Worm (Caenorhabditis elegans) whole organism, L4 larva: Measurements from ENCODE around the gene F53F1.3.
A peak's percentile ranks its signal among the peaks of the same experiment; 100 is the strongest.

Experiments
- F44E2.7 ChIP-seq: fragments of 200-800 bp; sonication (Bioruptor generic); IDR thresholded peaks from 2 replicates; pipeline ENCODE4 v2.1.2; 2022; ENCODE audit warnings: missing genetic modification characterization, missing compliant biosample characterization
- F49E8.2 ChIP-seq: sonication (generic microtip); optimal IDR thresholded peaks from 2 replicates; lab custom pipeline; 2016; ENCODE audit warnings: missing compliant biosample characterization, mild to moderate bottlenecking, missing genetic modification characterization, borderline replicate concordance
- T20F7.1 ChIP-seq: fragments of 200-800 bp; sonication (Bioruptor generic); optimal IDR thresholded peaks from 2 replicates; lab custom pipeline; 2018; ENCODE audit warnings: mild to moderate bottlenecking, missing genetic modification characterization, missing compliant biosample characterization
- Y105C5A.15 ChIP-seq: fragments of 200-800 bp; sonication (Bioruptor generic); IDR thresholded peaks from 2 replicates; pipeline ENCODE4 v1.3.6; 2022; ENCODE audit warnings: missing genetic modification characterization, missing compliant biosample characterization
- Y48G9A.11 ChIP-seq: fragments of 200-800 bp; sonication (Bioruptor generic); IDR thresholded peaks from 2 replicates; pipeline ENCODE4 v1.3.6; 2022; ENCODE audit warnings: missing genetic modification reagents, missing genetic modification characterization, missing compliant biosample characterization
- Y75B8A.6 ChIP-seq: fragments of 200-800 bp; sonication (Bioruptor generic); IDR thresholded peaks from 2 replicates; pipeline ENCODE4 v1.3.6; 2022; ENCODE audit warnings: missing genetic modification reagents, missing genetic modification characterization, missing compliant biosample characterization
- ZK546.5 ChIP-seq, 2 experiments: sonication (generic microtip); optimal IDR thresholded peaks; 2 replicates each; lab custom pipeline; 2017; ENCODE audit warnings: missing biosample characterization in 2 of 2, missing genetic modification characterization in 2 of 2
- ceh-20 ChIP-seq: fragments of 200-800 bp; sonication (Bioruptor generic); IDR thresholded peaks from 2 replicates; pipeline ENCODE4 v1.3.6; 2022; ENCODE audit warnings: missing genetic modification reagents, missing genetic modification characterization, missing compliant biosample characterization
- ceh-28 ChIP-seq: fragments of 150-350 bp; optimal IDR thresholded peaks from 2 replicates; lab custom pipeline; 2014; ENCODE audit warnings: missing biosample characterization, missing genetic modification reagents, missing genetic modification characterization
- ceh-62 ChIP-seq: sonication (generic microtip); optimal IDR thresholded peaks from 2 replicates; lab custom pipeline; 2017; ENCODE audit warnings: missing biosample characterization, missing genetic modification characterization
- ceh-82 ChIP-seq: sonication (generic microtip); optimal IDR thresholded peaks from 2 replicates; lab custom pipeline; 2017; ENCODE audit warnings: missing biosample characterization, missing genetic modification characterization
- daf-12 ChIP-seq: fragments of 150-350 bp; optimal IDR thresholded peaks from 2 replicates; lab custom pipeline; 2014; ENCODE audit warnings: missing biosample characterization, missing genetic modification reagents, missing genetic modification characterization
- daf-16 ChIP-seq, 3 experiments: sonication (generic microtip); optimal IDR thresholded peaks; 2 replicates each; lab custom pipeline; 2016 to 2017; ENCODE audit warnings: missing genetic modification characterization in 3 of 3, missing genetic modification reagents in 3 of 3, mild to moderate bottlenecking in 2 of 3, missing compliant biosample characterization in 2 of 3, missing biosample characterization in 1 of 3, moderate library complexity in 1 of 3
- dmd-6 ChIP-seq: fragments of 200-800 bp; sonication (Bioruptor generic); IDR thresholded peaks from 2 replicates; pipeline ENCODE4 v1.3.6; 2022; ENCODE audit warnings: missing genetic modification reagents, missing genetic modification characterization, missing compliant biosample characterization
- dmd-8 ChIP-seq: fragments of 200-800 bp; sonication (Bioruptor generic); IDR thresholded peaks from 2 replicates; pipeline ENCODE4 v1.3.6; 2022; ENCODE audit warnings: missing genetic modification characterization, missing compliant biosample characterization
- dmd-9 ChIP-seq: fragments of 200-800 bp; sonication (Bioruptor generic); IDR thresholded peaks from 2 replicates; pipeline ENCODE4 v1.3.6; 2022; ENCODE audit warnings: missing genetic modification reagents, missing genetic modification characterization, missing compliant biosample characterization
- dpl-1 ChIP-seq: fragments of 150-350 bp; optimal IDR thresholded peaks from 2 replicates; lab custom pipeline; 2014; ENCODE audit warnings: missing biosample characterization, missing genetic modification reagents, missing genetic modification characterization
- hif-1 ChIP-seq, 2 experiments: sonication (generic microtip); optimal IDR thresholded peaks; 2 replicates each; lab custom pipeline; 2016 to 2017; ENCODE audit warnings: missing compliant biosample characterization in 2 of 2, missing genetic modification characterization in 2 of 2, missing genetic modification reagents in 2 of 2, missing genotype in 2 of 2, mild to moderate bottlenecking in 1 of 2
- hlh-11 ChIP-seq: fragments of 200-800 bp; sonication (Bioruptor generic); optimal IDR thresholded peaks from 2 replicates; lab custom pipeline; 2018; ENCODE audit warnings: mild to moderate bottlenecking, missing genetic modification characterization, missing compliant biosample characterization
- hmg-1.1 ChIP-seq: fragments of 200-800 bp; sonication (Bioruptor generic); IDR thresholded peaks from 2 replicates; pipeline ENCODE4 v1.3.6; 2022; ENCODE audit warnings: missing genetic modification reagents, missing genetic modification characterization, missing compliant biosample characterization
- jun-1 ChIP-seq: fragments of 150-350 bp; optimal IDR thresholded peaks from 2 replicates; lab custom pipeline; 2014; ENCODE audit warnings: missing biosample characterization, missing genetic modification reagents, missing genetic modification characterization
- lin-1 ChIP-seq: fragments of 200-800 bp; sonication (Bioruptor generic); IDR thresholded peaks from 2 replicates; pipeline ENCODE4 v1.3.6; 2022; ENCODE audit warnings: missing genetic modification reagents, missing genetic modification characterization, missing compliant biosample characterization
- lin-13 ChIP-seq: fragments of 150-350 bp; optimal IDR thresholded peaks from 2 replicates; lab custom pipeline; 2014; ENCODE audit warnings: missing biosample characterization, missing genetic modification reagents, missing genetic modification characterization
- lin-29 ChIP-seq: fragments of 200-800 bp; sonication (Bioruptor generic); IDR thresholded peaks from 2 replicates; pipeline ENCODE4 v1.3.6; 2022; ENCODE audit warnings: missing genetic modification reagents, missing genetic modification characterization, missing compliant biosample characterization
- madf-9 ChIP-seq: fragments of 200-800 bp; sonication (Bioruptor generic); conservative IDR thresholded peaks from 2 replicates; pipeline ENCODE4 v1.3.6; 2022; ENCODE audit warnings: missing genetic modification reagents, missing genetic modification characterization, missing compliant biosample characterization
- mdl-1 ChIP-seq, 2 experiments: fragments of 150-350 bp in 1 of 2; sonication (generic microtip) in 1 of 2; optimal IDR thresholded peaks; 2 replicates each; lab custom pipeline; 2014 to 2017; ENCODE audit warnings: missing biosample characterization in 2 of 2, missing genetic modification characterization in 2 of 2
- mdt-29 ChIP-seq: fragments of 200-800 bp; sonication (Bioruptor generic); IDR thresholded peaks from 2 replicates; pipeline ENCODE4 v1.3.6; 2022; ENCODE audit warnings: missing genetic modification reagents, missing genetic modification characterization, missing compliant biosample characterization
- mxl-2 ChIP-seq: fragments of 200-800 bp; sonication (Bioruptor generic); conservative IDR thresholded peaks from 2 replicates; pipeline ENCODE4 v1.3.6; 2022; ENCODE audit warnings: missing genetic modification reagents, missing genetic modification characterization, missing compliant biosample characterization
- nhr-10 ChIP-seq: fragments of 150-350 bp; optimal IDR thresholded peaks from 2 replicates; lab custom pipeline; 2014; ENCODE audit warnings: missing biosample characterization, missing genetic modification characterization
- nhr-11 ChIP-seq: fragments of 150-350 bp; optimal IDR thresholded peaks from 2 replicates; lab custom pipeline; 2014; ENCODE audit warnings: missing biosample characterization, missing genetic modification characterization
- nhr-237 ChIP-seq: sonication (generic microtip); optimal IDR thresholded peaks from 2 replicates; lab custom pipeline; 2017; ENCODE audit warnings: missing biosample characterization, missing genetic modification characterization
- nhr-28 ChIP-seq: fragments of 150-350 bp; optimal IDR thresholded peaks from 2 replicates; lab custom pipeline; 2014; ENCODE audit warnings: missing biosample characterization, missing genetic modification characterization
- nhr-41 ChIP-seq: fragments of 200-800 bp; sonication (Bioruptor generic); IDR thresholded peaks from 2 replicates; pipeline ENCODE4 v1.3.6; 2022; ENCODE audit warnings: missing genetic modification reagents, missing genetic modification characterization, missing compliant biosample characterization
- nhr-48 ChIP-seq: sonication (generic microtip); optimal IDR thresholded peaks from 2 replicates; lab custom pipeline; 2016; ENCODE audit warnings: mild to moderate bottlenecking, missing genetic modification characterization, missing compliant biosample characterization
- nhr-6 ChIP-seq: fragments of 150-350 bp; optimal IDR thresholded peaks from 2 replicates; lab custom pipeline; 2014; ENCODE audit warnings: missing biosample characterization, missing genetic modification characterization
- nhr-77 ChIP-seq: fragments of 150-350 bp; optimal IDR thresholded peaks from 2 replicates; lab custom pipeline; 2014; ENCODE audit warnings: missing biosample characterization, missing genetic modification characterization
- pha-4 ChIP-seq, 2 experiments: fragments of 150-350 bp in 1 of 2; fragments of 200-800 bp in 1 of 2; sonication (Bioruptor generic) in 1 of 2; IDR thresholded peaks in 1 of 2; optimal IDR thresholded peaks in 1 of 2; 2 replicates each; pipeline versions ENCODE4 v1.3.6 to Lab custom; 2014 to 2022; ENCODE audit warnings: missing genetic modification characterization in 2 of 2, missing genetic modification reagents in 2 of 2, missing biosample characterization in 1 of 2, missing compliant biosample characterization in 1 of 2
- php-3 ChIP-seq: fragments of 200-800 bp; sonication (Bioruptor generic); IDR thresholded peaks from 2 replicates; pipeline ENCODE4 v1.3.6; 2022; ENCODE audit warnings: missing genetic modification reagents, missing genetic modification characterization, missing compliant biosample characterization
- pqm-1 ChIP-seq: sonication (generic microtip); optimal IDR thresholded peaks from 2 replicates; lab custom pipeline; 2017; ENCODE audit warnings: missing biosample characterization, missing genetic modification characterization
- skn-1 ChIP-seq: fragments of 150-350 bp; optimal IDR thresholded peaks from 2 replicates; lab custom pipeline; 2014; ENCODE audit warnings: missing biosample characterization, missing genetic modification characterization
- spr-3 ChIP-seq: fragments of 200-800 bp; sonication (Bioruptor generic); optimal IDR thresholded peaks from 2 replicates; lab custom pipeline; 2018; ENCODE audit warnings: mild to moderate bottlenecking, missing genetic modification characterization, missing compliant biosample characterization
- unc-62 ChIP-seq, 3 experiments: fragments of 150-350 bp in 1 of 3; sonication (generic microtip); optimal IDR thresholded peaks in 2 of 3; peaks in 1 of 3; 1 replicate in 1 of 3; 2 replicates in 2 of 3; lab custom pipeline; 2014 to 2017; ENCODE audit warnings: missing biosample characterization in 3 of 3, missing genetic modification characterization in 3 of 3, missing genetic modification reagents in 3 of 3, missing genotype in 1 of 3
- zfp-2 ChIP-seq: sonication (generic microtip); optimal IDR thresholded peaks from 2 replicates; lab custom pipeline; 2016; ENCODE audit warnings: mild to moderate bottlenecking, missing genetic modification characterization, missing compliant biosample characterization
- zfp-3 ChIP-seq: fragments of 200-800 bp; sonication (Bioruptor generic); conservative IDR thresholded peaks from 2 replicates; pipeline ENCODE4 v1.3.6; 2022; ENCODE audit warnings: missing genetic modification reagents, missing genetic modification characterization, missing compliant biosample characterization
- ztf-7 ChIP-seq: fragments of 150-350 bp; optimal IDR thresholded peaks from 2 replicates; lab custom pipeline; 2014; ENCODE audit warnings: missing biosample characterization, missing genetic modification characterization

F53F1.3 gene

DNA sequence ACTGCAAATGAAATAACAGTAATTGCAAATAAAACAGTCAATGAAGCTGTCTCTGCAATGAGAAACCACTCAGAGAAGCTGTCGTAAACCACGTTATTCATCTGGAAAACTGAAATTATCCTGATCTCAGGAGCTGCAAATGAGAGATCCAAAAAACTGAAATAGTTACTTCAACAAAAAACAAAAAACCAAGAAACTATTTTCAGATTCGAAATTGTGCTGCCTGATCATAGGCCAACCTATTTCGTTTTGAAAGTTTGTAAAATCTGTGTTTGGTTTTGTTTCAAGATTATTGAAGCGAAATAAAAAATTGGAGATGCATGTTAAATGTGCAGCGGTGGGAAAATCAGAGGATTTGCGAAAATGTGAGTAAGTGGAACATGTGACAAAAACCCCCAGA, 12.6 kb downstream of the F53F1.3 start, which contains the start of gene srv-8:
Gene srv-8, minus strand, starts transcription at position 101 of the 400 bp plus-strand sequence.
- no peak for TF ChIP-seq zfp-3 (GFP tag; lab: Robert Waterston, UW)
- TF ChIP-seq skn-1 (tag; lab: Kevin White, UChicago) = no peak
- TF ChIP-seq, all 104 proteins: peak for 0

DNA sequence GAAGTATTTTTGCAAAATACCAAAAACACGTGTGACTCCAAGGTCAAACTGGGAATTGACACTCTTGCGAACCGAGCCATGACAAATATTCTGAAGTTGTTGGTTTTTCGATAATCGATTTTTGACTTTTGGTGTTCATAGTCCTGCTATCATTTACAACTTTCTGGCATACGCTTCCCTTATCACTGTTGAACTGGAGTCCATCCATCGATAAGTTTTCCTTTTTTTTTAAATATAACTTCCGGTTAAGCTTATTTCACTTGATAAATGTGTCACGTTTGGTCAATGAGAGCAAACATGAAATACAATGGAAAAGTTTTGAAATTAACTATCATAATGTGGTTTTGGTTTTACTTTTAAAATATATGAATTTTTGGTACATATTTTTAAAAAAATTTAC, 13.7 kb downstream of the F53F1.3 start:
- TF ChIP-seq mdl-1 (tag; optimal IDR thresholded peaks at IDR 0.05; lab: Kevin White, UChicago) = no peak
- no peak for TF ChIP-seq lin-29 (GFP tag; lab: Robert Waterston, UW)
- TF ChIP-seq Y48G9A.11 = no peak
- no peak for TF ChIP-seq pha-4 (GFP tag; IDR thresholded peaks at IDR 0.05; lab: Robert Waterston, UW)
- no peak for TF ChIP-seq pha-4 (tag; optimal IDR thresholded peaks at IDR 0.05; lab: Kevin White, UChicago)
- TF ChIP-seq ceh-82 = no peak
- no peak for TF ChIP-seq nhr-41
- no peak for TF ChIP-seq nhr-48
- TF ChIP-seq F49E8.2 (tag; lab: Kevin White, UChicago) = no peak
- no peak for TF ChIP-seq nhr-6
- no peak for TF ChIP-seq zfp-2 (tag; lab: Kevin White, UChicago)
- no peak for TF ChIP-seq mxl-2 (GFP tag; lab: Robert Waterston, UW)
- no peak for TF ChIP-seq mdt-29 (GFP tag; lab: Robert Waterston, UW)
- TF ChIP-seq ztf-7 (tag; lab: Kevin White, UChicago) = no peak
- TF ChIP-seq F44E2.7 (GFP tag; lab: Robert Waterston, UW) = no peak
- TF ChIP-seq nhr-11 (tag; lab: Kevin White, UChicago) = no peak
- no peak for TF ChIP-seq hlh-11 (tag; lab: Kevin White, UChicago)
- TF ChIP-seq unc-62 (GFP tag; optimal IDR thresholded peaks at IDR 0.05 in 1 of 2; lab: Kevin White, UChicago) = no peak
- TF ChIP-seq unc-62 (tag; optimal IDR thresholded peaks at IDR 0.05; lab: Kevin White, UChicago) = no peak
- TF ChIP-seq php-3 (GFP tag; lab: Robert Waterston, UW) = no peak
- TF ChIP-seq hif-1 (tag; optimal IDR thresholded peaks at IDR 0.05; lab: Kevin White, UChicago) = no peak
- no peak for TF ChIP-seq madf-9 (GFP tag; lab: Robert Waterston, UW)
- no peak for TF ChIP-seq skn-1 (tag; lab: Kevin White, UChicago)
- TF ChIP-seq ceh-28 (tag; lab: Kevin White, UChicago) = no peak
- TF ChIP-seq lin-13 = no peak
- no peak for TF ChIP-seq nhr-237 (tag; lab: Kevin White, UChicago)
- no peak for TF ChIP-seq Y105C5A.15 (GFP tag; lab: Robert Waterston, UW)
- no peak for TF ChIP-seq spr-3 (GFP tag; lab: Kevin White, UChicago)
- no peak for TF ChIP-seq hmg-1.1 (GFP tag; lab: Robert Waterston, UW)
- TF ChIP-seq nhr-28 = peak; percentile 59
- no peak for TF ChIP-seq dmd-9
- no peak for TF ChIP-seq dpl-1
- peak; percentile 37 for TF ChIP-seq nhr-77 (tag; lab: Kevin White, UChicago)
- TF ChIP-seq T20F7.1 (GFP tag; lab: Kevin White, UChicago) = peak; percentile 16
- no peak for TF ChIP-seq daf-12 (tag; lab: Kevin White, UChicago)
- TF ChIP-seq lin-1 = no peak; the same call in 1 of the 2 replicates
- peak; percentile 99 for TF ChIP-seq pqm-1
- TF ChIP-seq daf-16 (GFP tag; optimal IDR thresholded peaks at IDR 0.05; lab: Kevin White, UChicago) = no peak
- no peak for TF ChIP-seq daf-16 (tag; optimal IDR thresholded peaks at IDR 0.05; lab: Kevin White, UChicago)
- TF ChIP-seq dmd-8 (GFP tag; lab: Robert Waterston, UW) = no peak
- no peak for TF ChIP-seq nhr-10
- TF ChIP-seq ceh-20 (GFP tag; lab: Robert Waterston, UW) = no peak
- TF ChIP-seq Y75B8A.6 (GFP tag; lab: Robert Waterston, UW) = no peak
- no peak for TF ChIP-seq ZK546.5 (tag; optimal IDR thresholded peaks at IDR 0.05; lab: Kevin White, UChicago)
- peak; percentile 80 for TF ChIP-seq dmd-6 (GFP tag; lab: Robert Waterston, UW)
- no peak for TF ChIP-seq ceh-62 (tag; lab: Kevin White, UChicago)
- no peak for TF ChIP-seq jun-1 (tag; lab: Kevin White, UChicago)
